Worm (Caenorhabditis elegans) whole organism, early embryonic: Measurements from ENCODE around the gene aex-2.

Source experiments
- B0310.2 ChIP-seq: sonication (generic microtip); optimal IDR thresholded peaks from 2 replicates; lab custom pipeline; 2016; ENCODE audit warnings: mild to moderate bottlenecking, missing genetic modification characterization, missing compliant biosample characterization
- F13C5.2 ChIP-seq: sonication (generic microtip); optimal IDR thresholded peaks from 2 replicates; lab custom pipeline; 2017; ENCODE audit warnings: mild to moderate bottlenecking, missing genetic modification characterization, inconsistent platforms, missing compliant biosample characterization
- aly-1 ChIP-seq: sonication (generic microtip); optimal IDR thresholded peaks from 2 replicates; lab custom pipeline; 2016; ENCODE audit warnings: missing genetic modification characterization, missing compliant biosample characterization
- ama-1 ChIP-seq: fragments of 150-350 bp; optimal IDR thresholded peaks from 2 replicates; lab custom pipeline; 2014
- ceh-13 ChIP-seq: fragments of 200-800 bp; sonication (Bioruptor generic); optimal IDR thresholded peaks from 2 replicates; lab custom pipeline; 2018; ENCODE audit warnings: mild to moderate bottlenecking, missing genetic modification characterization, missing compliant biosample characterization
- ceh-36 ChIP-seq: sonication (generic microtip); optimal IDR thresholded peaks from 2 replicates; lab custom pipeline; 2016; ENCODE audit warnings: missing genetic modification characterization, inconsistent platforms, missing compliant biosample characterization
- ets-7 ChIP-seq: sonication (generic microtip); optimal IDR thresholded peaks from 2 replicates; lab custom pipeline; 2016; ENCODE audit warnings: missing genotype, missing genetic modification characterization, missing compliant biosample characterization
- flt-1 ChIP-seq: fragments of 200-800 bp; sonication (Bioruptor generic); IDR thresholded peaks from 2 replicates; pipeline ENCODE4 v1.3.6; 2022; ENCODE audit warnings: missing genetic modification characterization, missing compliant biosample characterization
- hmbx-1 ChIP-seq: sonication (generic microtip); optimal IDR thresholded peaks from 2 replicates; lab custom pipeline; 2016; ENCODE audit warnings: mild to moderate bottlenecking, missing genetic modification characterization, missing compliant biosample characterization
- hnd-1 ChIP-seq: sonication (generic microtip); optimal IDR thresholded peaks from 2 replicates; lab custom pipeline; 2016; ENCODE audit warnings: missing genetic modification characterization, missing compliant biosample characterization
- sea-1 ChIP-seq: fragments of 200-800 bp; sonication (Bioruptor generic); conservative IDR thresholded peaks from 2 replicates; pipeline ENCODE4 v1.3.6; 2022; ENCODE audit warnings: missing genetic modification characterization, missing compliant biosample characterization
- tbx-37 ChIP-seq: fragments of 200-800 bp; sonication (Bioruptor generic); conservative IDR thresholded peaks from 2 replicates; pipeline ENCODE4 v1.3.6; 2022; ENCODE audit warnings: missing genetic modification reagents, missing genetic modification characterization, missing compliant biosample characterization
- tra-4 ChIP-seq: sonication (generic microtip); optimal IDR thresholded peaks from 2 replicates; lab custom pipeline; 2017; ENCODE audit warnings: missing genetic modification characterization, missing compliant biosample characterization

DNA sequence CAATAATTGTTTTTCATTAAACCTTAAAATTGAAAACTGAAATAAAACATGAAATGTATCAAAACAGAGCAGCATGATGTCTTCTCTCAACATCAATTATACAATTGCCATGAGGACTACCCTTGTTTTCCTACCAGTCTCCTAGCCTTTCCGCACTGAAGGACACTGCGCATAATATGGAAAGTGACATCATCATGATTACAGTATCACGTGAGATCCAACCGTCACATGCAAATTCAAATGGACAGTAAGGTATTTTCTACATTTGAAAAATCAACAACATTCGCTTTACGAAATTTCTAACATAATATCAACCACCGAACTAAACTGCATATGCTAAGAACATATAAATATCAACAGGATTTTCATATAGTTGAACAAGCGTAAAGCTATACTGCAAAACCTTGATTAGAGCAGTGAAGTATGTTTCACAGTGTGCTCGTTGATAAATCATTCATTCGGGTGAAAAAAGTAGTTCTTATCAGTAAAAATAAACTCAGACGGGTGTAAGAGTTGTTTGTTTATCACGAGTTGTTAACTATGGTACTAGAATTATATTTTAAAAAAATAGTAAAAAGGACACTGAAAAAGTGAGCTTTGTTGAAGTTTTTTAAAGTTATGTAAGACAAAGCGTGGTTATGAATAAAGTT, 14.0 kb downstream of the aex-2 start:
- no peak for TF ChIP-seq flt-1 (GFP tag; lab: Robert Waterston, UW)
- no peak for TF ChIP-seq ama-1 (lab: Kevin White, UChicago)
- TF ChIP-seq F13C5.2, result no peak
- TF ChIP-seq ets-7 (tag; lab: Kevin White, UChicago), result no peak
- no peak for TF ChIP-seq aly-1 (tag; lab: Kevin White, UChicago)
- no peak for TF ChIP-seq B0310.2 (tag; lab: Kevin White, UChicago)
- no peak for TF ChIP-seq ceh-36 (tag; lab: Kevin White, UChicago)
- TF ChIP-seq hnd-1, result no peak
- TF ChIP-seq ceh-13 (GFP tag; lab: Kevin White, UChicago), result no peak
- no peak for TF ChIP-seq sea-1 (GFP tag; lab: Robert Waterston, UW)
- TF ChIP-seq hmbx-1 (tag; lab: Kevin White, UChicago), result no peak
- TF ChIP-seq tra-4 (tag; lab: Kevin White, UChicago), result no peak
- TF ChIP-seq tbx-37 (GFP tag; lab: Robert Waterston, UW), result no peak
